Fruit fly (Drosophila melanogaster) whole organism, pupa: Measurements from ENCODE around the gene cindr.

ENCODE experiments used
- CG9948 ChIP-seq: fragments of 200-800 bp; sonication (Bioruptor generic); optimal IDR thresholded peaks from 2 replicates; lab custom pipeline; 2018; ENCODE audit warnings: missing biosample characterization, mild to moderate bottlenecking, missing genetic modification characterization, moderate library complexity
- Pif1B ChIP-seq: fragments of 200-800 bp; sonication (Bioruptor generic); optimal IDR thresholded peaks from 3 replicates; lab custom pipeline; 2016; ENCODE audit warnings: missing biosample characterization, missing genetic modification characterization
- fd96Ca ChIP-seq: fragments of 200-800 bp; sonication (Bioruptor generic); IDR thresholded peaks from 3 replicates; pipeline ENCODE4 v1.3.6; 2022; ENCODE audit warnings: missing biosample characterization, missing genetic modification characterization

dm6 chr3R:30792959-30793358, 15.5 kb upstream of the cindr start:
- no peak for TF ChIP-seq CG9948 (tag; lab: Kevin White, UChicago)
- no peak for TF ChIP-seq Pif1B (GFP tag; lab: Kevin White, UChicago)
- TF ChIP-seq fd96Ca (GFP tag; lab: Robert Waterston, UW), result no peak
